Fruit fly (Drosophila melanogaster): Measurements from ENCODE around the gene CG43867.

The CG43867 gene

dm6 chrX:775184-775583 lies 152.6 kb downstream of the CG43867 start (continued):
- TF ChIP-seq salr (GFP tag; optimal IDR thresholded peaks at IDR 0.05) (peak; percentile 40 to 45), pdm3 (GFP tag; optimal IDR thresholded peaks at IDR 0.05) (peak; percentile 73), CG6163 (GFP tag; IDR thresholded peaks at IDR 0.05) (peak; percentile 82), Hr38 (GFP tag; optimal IDR thresholded peaks at IDR 0.05) (no peak), CG8319 (GFP tag; optimal IDR thresholded peaks at IDR 0.05) (no peak), Sox15 (GFP tag; optimal IDR thresholded peaks at IDR 0.05) (peak; percentile 25), fd59A (GFP tag; optimal IDR thresholded peaks at IDR 0.05) (peak; percentile 65), spab (GFP tag; optimal IDR thresholded peaks at IDR 0.05) (peak; percentile 70), CG15336 (GFP tag; IDR thresholded peaks at IDR 0.05) (peak; percentile 71; the same call in 1 of the 2 replicates), ss (GFP tag; optimal IDR thresholded peaks at IDR 0.05) (peak; percentile 76 to 77), CG3919 (GFP tag; optimal IDR thresholded peaks at IDR 0.05) (peak; percentile 76), Ets96B (tag; optimal IDR thresholded peaks at IDR 0.05) (peak; percentile 78), Eip75B (GFP tag; optimal IDR thresholded peaks at IDR 0.05) (peak; percentile 81), Lpt (GFP tag; optimal IDR thresholded peaks at IDR 0.05) (peak; percentile 57), fkh (GFP tag; optimal IDR thresholded peaks at IDR 0.05) (no peak), dac (GFP tag; optimal IDR thresholded peaks at IDR 0.05) (no peak), Eip93F (GFP tag; optimal IDR thresholded peaks at IDR 0.05) (peak; percentile 50)

dm6 chrX:774160-774700 lies 153.5 kb downstream of the CG43867 start:
- TF ChIP-seq fkh (GFP tag; optimal IDR thresholded peaks at IDR 0.05) (peak; percentile 88), Lpt (GFP tag; optimal IDR thresholded peaks at IDR 0.05) (no peak)

- TF ChIP-seq fkh (GFP tag; optimal IDR thresholded peaks at IDR 0.05) (peak; percentile 52), svp (GFP tag) (no peak)
Measured at dm6 chrX:772305-772986, 155.3 kb downstream of the CG43867 start.

dm6 chrX:771431-772064 lies 156.2 kb downstream of the CG43867 start:
- TF ChIP-seq CG7368 (GFP tag; optimal IDR thresholded peaks at IDR 0.05) (no peak), CG8119 (GFP tag; IDR thresholded peaks at IDR 0.05) (no peak), CG8632 (GFP tag; optimal IDR thresholded peaks at IDR 0.05) (no peak), svp (GFP tag) (peak; percentile 19), CG4318 (GFP tag; optimal IDR thresholded peaks at IDR 0.05) (no peak), Gug (GFP tag; IDR thresholded peaks at IDR 0.05) (no peak), Sox102F (GFP tag; optimal IDR thresholded peaks at IDR 0.05) (no peak), CG6163 (GFP tag; IDR thresholded peaks at IDR 0.05) (0 out of 3 replicates have a peak, but pooled peaks have one; percentile 31), Hr4 (GFP tag; optimal IDR thresholded peaks at IDR 0.05) (no peak), Eip78C (GFP tag) (peak; percentile 53), CG15336 (GFP tag; IDR thresholded peaks at IDR 0.05) (no peak), CG8319 (GFP tag; optimal IDR thresholded peaks at IDR 0.05) (no peak), ss (GFP tag; optimal IDR thresholded peaks at IDR 0.05) (no peak), CG3032 (tag; optimal IDR thresholded peaks at IDR 0.05) (no peak), Smox (GFP tag; optimal IDR thresholded peaks at IDR 0.05) (no peak), CG32006 (GFP tag; optimal IDR thresholded peaks at IDR 0.05) (no peak), Eip75B (GFP tag; optimal IDR thresholded peaks at IDR 0.05) (peak; percentile 0), CG6276 (GFP tag; optimal IDR thresholded peaks at IDR 0.05) (no peak), pdm3 (GFP tag; optimal IDR thresholded peaks at IDR 0.05) (no peak), CG16779 (tag; optimal IDR thresholded peaks at IDR 0.05) (no peak), CG6854 (GFP tag; optimal IDR thresholded peaks at IDR 0.05) (no peak), vri (GFP tag; optimal IDR thresholded peaks at IDR 0.05) (no peak), fd59A (GFP tag; optimal IDR thresholded peaks at IDR 0.05) (no peak), fkh (GFP tag; optimal IDR thresholded peaks at IDR 0.05) (no peak), esn (GFP tag; optimal IDR thresholded peaks at IDR 0.05) (peak; percentile 18), topi (GFP tag; optimal IDR thresholded peaks at IDR 0.05) (no peak), Met (GFP tag; optimal IDR thresholded peaks at IDR 0.05) (peak; percentile 13), CG11902 (GFP tag; optimal IDR thresholded peaks at IDR 0.05) (no peak), CG9139 (GFP tag; optimal IDR thresholded peaks at IDR 0.05) (no peak), cyc (GFP tag; optimal IDR thresholded peaks at IDR 0.05) (no peak), dsx (GFP tag; optimal IDR thresholded peaks at IDR 0.05; ENCODE audit: poor library complexity, severe bottlenecking) (no peak), Blimp-1 (GFP tag; optimal IDR thresholded peaks at IDR 0.05) (no peak), fd85E (GFP tag; optimal IDR thresholded peaks at IDR 0.05) (no peak), Sox15 (GFP tag; optimal IDR thresholded peaks at IDR 0.05) (no peak)
